Worm (Caenorhabditis elegans): ENCODE data around the gene egrh-1.

ce11 chrX:14849054-14849453 is 3.3 kb downstream of the egrh-1 start, which contains the start of gene acd-3:
- TF ChIP-seq ref-1 (GFP tag; conservative IDR thresholded peaks at IDR 0.05) (no peak), tab-1 (GFP tag; IDR thresholded peaks at IDR 0.05) (no peak), ztf-23 (GFP tag; IDR thresholded peaks at IDR 0.05) (no peak), T22C8.4 (GFP tag; IDR thresholded peaks at IDR 0.05) (no peak), cog-1 (tag; optimal IDR thresholded peaks at IDR 0.05) (no peak), ztf-29 (GFP tag; IDR thresholded peaks at IDR 0.05) (no peak), klf-2 (GFP tag; conservative IDR thresholded peaks at IDR 0.05) (no peak), med-1 (GFP tag; optimal IDR thresholded peaks at IDR 0.05; ENCODE audit: insufficient read depth) (no peak)

Measured in whole organism, midembryonic.